Worm (Caenorhabditis elegans): ENCODE measurements around the gene skr-15.

ce11 chrII:3835915-3836314 is 12.0 kb downstream of the skr-15 start, which contains the start of gene oac-4:
- TF ChIP-seq unc-62 (GFP tag; optimal IDR thresholded peaks at IDR 0.05) = no peak
- no peak for TF ChIP-seq R02D3.7 (tag; optimal IDR thresholded peaks at IDR 0.05)
- TF ChIP-seq tbx-2 (tag; optimal IDR thresholded peaks at IDR 0.05) = no peak
